Fruit fly (Drosophila melanogaster): Measurements from ENCODE around the gene CG10336.

CG10336 gene

DNA sequence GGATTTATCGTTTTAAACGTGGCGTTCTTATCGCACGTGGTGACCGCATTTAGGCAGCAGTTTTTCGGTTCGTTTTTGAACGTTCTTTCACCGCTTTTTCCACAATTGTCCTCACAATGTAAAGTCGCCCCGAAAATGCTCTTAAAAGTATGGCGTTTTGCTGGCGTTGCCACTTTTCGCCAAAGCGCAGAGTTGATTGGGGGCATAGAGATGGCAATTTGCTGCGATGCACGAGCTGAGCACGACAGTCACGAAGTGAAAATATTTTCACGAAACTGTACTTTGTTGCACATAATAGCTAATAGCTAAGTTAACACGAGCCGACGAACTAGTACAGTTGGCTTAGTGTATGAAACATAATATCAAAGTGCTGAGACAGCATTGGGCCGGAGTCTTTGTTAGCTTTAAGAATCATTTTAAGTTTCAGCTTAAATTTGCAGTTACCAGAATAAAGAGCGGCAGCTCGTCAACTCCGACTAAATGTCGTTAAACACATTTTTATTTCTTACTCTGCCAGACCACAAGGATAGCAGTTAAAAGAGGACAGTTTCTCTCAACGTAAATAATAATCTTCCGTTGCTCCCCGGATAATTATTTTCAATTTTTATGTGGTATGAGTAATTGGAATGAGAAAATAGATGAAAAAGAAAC lies 557 bp upstream of the CG10336 start, which contains the start of gene msl-1 (continued):
- TF ChIP-seq kah (GFP tag; optimal IDR thresholded peaks at IDR 0.05) (no peak), ap (GFP tag; IDR thresholded peaks at IDR 0.05) (no peak), CG6813 (GFP tag; optimal IDR thresholded peaks at IDR 0.05) (no peak), CG16779 (GFP tag; IDR thresholded peaks at IDR 0.05) (no peak), twi (tag; optimal IDR thresholded peaks at IDR 0.05) (no peak), CG3163 (GFP tag; optimal IDR thresholded peaks at IDR 0.05) (peak; percentile 42), fd96Cb (tag; optimal IDR thresholded peaks at IDR 0.05) (no peak), CG1529 (GFP tag; optimal IDR thresholded peaks at IDR 0.05) (no peak), CG10267 (tag; optimal IDR thresholded peaks at IDR 0.05) (no peak), Stat92E (GFP tag; optimal IDR thresholded peaks at IDR 0.05) (no peak), CG11456 (GFP tag; IDR thresholded peaks at IDR 0.05) (peak; percentile 80), CG17328 (GFP tag; IDR thresholded peaks at IDR 0.05) (0 out of 2 replicates have a peak, but pooled peaks have one; percentile 13), pita (GFP tag; optimal IDR thresholded peaks at IDR 0.05) (no peak), Poxn (GFP tag; IDR thresholded peaks at IDR 0.05) (peak; percentile 27; the same call in 1 of the 2 replicates), gcm2 (GFP tag; optimal IDR thresholded peaks at IDR 0.05) (no peak), schlank (tag; optimal IDR thresholded peaks at IDR 0.05) (no peak), zfh1 (GFP tag; IDR thresholded peaks at IDR 0.05) (no peak), CG11398 (GFP tag; optimal IDR thresholded peaks at IDR 0.05) (no peak), Awh (GFP tag; IDR thresholded peaks at IDR 0.05) (no peak), HLH4C (GFP tag; IDR thresholded peaks at IDR 0.05; ENCODE audit: partially characterized antibody) (peak; percentile 92), CG6854 (GFP tag; optimal IDR thresholded peaks at IDR 0.05) (no peak), ind (GFP tag; optimal IDR thresholded peaks at IDR 0.05) (peak; percentile 38), Atf3 (GFP tag; optimal IDR thresholded peaks at IDR 0.05) (peak; percentile 13), CG13123 (GFP tag; optimal IDR thresholded peaks at IDR 0.05) (no peak), CG14441 (GFP tag; IDR thresholded peaks at IDR 0.05) (no peak), CG11723 (GFP tag; optimal IDR thresholded peaks at IDR 0.05) (no peak), CG14667 (GFP tag; IDR thresholded peaks at IDR 0.05) (0 out of 2 replicates have a peak, but pooled peaks have one; percentile 10), CG8944 (GFP tag; optimal IDR thresholded peaks at IDR 0.05) (peak; percentile 39), tap (tag; optimal IDR thresholded peaks at IDR 0.05) (no peak), Atf6 (GFP tag; IDR thresholded peaks at IDR 0.05) (no peak), gt (GFP tag; IDR thresholded peaks at IDR 0.05) (no peak), CG1024 (GFP tag; IDR thresholded peaks at IDR 0.05) (peak; percentile 18; the same call in 1 of the 2 replicates), Doc3 (GFP tag; IDR thresholded peaks at IDR 0.05; ENCODE audit: partially characterized antibody) (peak; percentile 86), ERR (GFP tag; optimal IDR thresholded peaks at IDR 0.05) (no peak), CG3847 (GFP tag; IDR thresholded peaks at IDR 0.05) (peak; percentile 73), nerfin-2 (GFP tag; IDR thresholded peaks at IDR 0.05; ENCODE audit: partially characterized antibody) (peak; percentile 90), repo (GFP tag; optimal IDR thresholded peaks at IDR 0.05) (no peak), Ada2b (GFP tag; IDR thresholded peaks at IDR 0.05) (0 out of 2 replicates have a peak, but pooled peaks have one; percentile 4), CG4424 (GFP tag; optimal IDR thresholded peaks at IDR 0.05) (no peak), sqz (GFP tag; optimal IDR thresholded peaks at IDR 0.05) (peak; percentile 26), E2f2 (GFP tag; IDR thresholded peaks at IDR 0.05) (peak; percentile 44; the same call in 1 of the 2 replicates), dan (GFP tag; IDR thresholded peaks at IDR 0.05) (no peak), CG13424 (tag; optimal IDR thresholded peaks at IDR 0.05) (peak; percentile 3), CG15479 (GFP tag; optimal IDR thresholded peaks at IDR 0.05) (no peak), sens (GFP tag) (peak; percentile 34), tin (GFP tag; optimal IDR thresholded peaks at IDR 0.05) (peak; percentile 33), Dad (GFP tag; optimal IDR thresholded peaks at IDR 0.05) (no peak), cas (GFP tag; IDR thresholded peaks at IDR 0.05) (no peak), tio (GFP tag; optimal IDR thresholded peaks at IDR 0.05) (no peak), stc (GFP tag; IDR thresholded peaks at IDR 0.05) (no peak), ac (GFP tag; optimal IDR thresholded peaks at IDR 0.05) (no peak)
